Fruit fly (Drosophila melanogaster) whole organism, embryonic: ENCODE data around the gene CG5810.

Experiments
- Antp ChIP-seq: fragments of 200-800 bp; sonication (Bioruptor generic); optimal IDR thresholded peaks from 3 replicates; lab custom pipeline; 2016; ENCODE audit warnings: missing biosample characterization, missing genetic modification characterization
- Blimp-1 ChIP-seq: fragments of 200-800 bp; sonication (Bioruptor generic); optimal IDR thresholded peaks from 3 replicates; lab custom pipeline; 2018; ENCODE audit warnings: missing biosample characterization, missing genetic modification characterization, mild to moderate bottlenecking, moderate library complexity, missing genetic modification reagents
- CG11093 ChIP-seq: fragments of 200-800 bp; sonication (Bioruptor generic); IDR thresholded peaks from 3 replicates; pipeline ENCODE4 v1.3.6; 2022; ENCODE audit warnings: missing biosample characterization, missing genetic modification characterization
- CG11504 ChIP-seq: fragments of 200-800 bp; sonication (Bioruptor generic); optimal IDR thresholded peaks from 3 replicates; lab custom pipeline; 2019; ENCODE audit warnings: missing biosample characterization, mild to moderate bottlenecking, missing genetic modification characterization, moderate library complexity
- CG1603 ChIP-seq: fragments of 200-800 bp; sonication (Bioruptor generic); optimal IDR thresholded peaks from 2 replicates; lab custom pipeline; 2019; ENCODE audit warnings: missing biosample characterization, mild to moderate bottlenecking, missing genetic modification characterization, moderate library complexity
- CG17361 ChIP-seq: fragments of 200-800 bp; sonication (Bioruptor generic); IDR thresholded peaks from 3 replicates; pipeline ENCODE4 v1.3.6; 2022; ENCODE audit warnings: missing biosample characterization, missing genetic modification characterization
- CG1792 ChIP-seq: fragments of 200-800 bp; sonication (Bioruptor generic); optimal IDR thresholded peaks from 2 replicates; lab custom pipeline; 2016; ENCODE audit warnings: missing biosample characterization, missing genetic modification characterization
- CG2199 ChIP-seq: fragments of 200-800 bp; sonication (Bioruptor generic); IDR thresholded peaks from 3 replicates; pipeline ENCODE4 v1.3.6; 2022; ENCODE audit warnings: missing biosample characterization, missing genetic modification characterization
- CG30020 ChIP-seq: fragments of 200-800 bp; optimal IDR thresholded peaks from 2 replicates; lab custom pipeline; 2019; ENCODE audit warnings: missing biosample characterization, mild to moderate bottlenecking, missing genetic modification characterization, moderate library complexity
- CG32532 ChIP-seq: fragments of 200-800 bp; sonication (Bioruptor generic); IDR thresholded peaks from 2 replicates; pipeline ENCODE4 v1.3.6; 2022; ENCODE audit warnings: missing biosample characterization, missing genetic modification characterization
- CG3407 ChIP-seq: fragments of 200-800 bp; sonication (Bioruptor generic); optimal IDR thresholded peaks from 2 replicates; lab custom pipeline; 2018; ENCODE audit warnings: missing biosample characterization, mild to moderate bottlenecking, missing genetic modification characterization
- CG5180 ChIP-seq: fragments of 200-800 bp; sonication (Bioruptor generic); optimal IDR thresholded peaks from 3 replicates; lab custom pipeline; 2017; ENCODE audit warnings: missing biosample characterization, missing genetic modification characterization, mild to moderate bottlenecking, moderate library complexity, missing genetic modification reagents
- CG6689 ChIP-seq: fragments of 200-800 bp; sonication (Bioruptor generic); IDR thresholded peaks from 2 replicates; pipeline ENCODE4 v1.3.6; 2022; ENCODE audit warnings: missing biosample characterization, missing genetic modification characterization
- CG8290 ChIP-seq, 3 experiments: fragments of 200-800 bp; sonication (Bioruptor generic); optimal IDR thresholded peaks; 2 replicates each; lab custom pipeline; 2016 to 2019; ENCODE audit warnings: missing biosample characterization in 3 of 3, missing genetic modification characterization in 3 of 3, mild to moderate bottlenecking in 2 of 3, moderate library complexity in 1 of 3
- CG9876 ChIP-seq: fragments of 200-800 bp; sonication (Bioruptor generic); optimal IDR thresholded peaks from 2 replicates; lab custom pipeline; 2016; ENCODE audit warnings: missing biosample characterization, missing genetic modification characterization
- Fer1 ChIP-seq: fragments of 200-800 bp; sonication (Bioruptor generic); optimal IDR thresholded peaks from 2 replicates; lab custom pipeline; 2017; ENCODE audit warnings: missing biosample characterization, mild to moderate bottlenecking, missing genetic modification characterization
- Fer2 ChIP-seq: fragments of 200-800 bp; sonication (Bioruptor generic); optimal IDR thresholded peaks from 2 replicates; lab custom pipeline; 2018; ENCODE audit warnings: missing biosample characterization, mild to moderate bottlenecking, missing genetic modification characterization, moderate library complexity
- Hr3 ChIP-seq: fragments of 200-800 bp; sonication (Bioruptor generic); optimal IDR thresholded peaks from 3 replicates; lab custom pipeline; 2016; ENCODE audit warnings: missing biosample characterization, missing genetic modification characterization
- Hr51 ChIP-seq, 2 experiments: fragments of 200-800 bp; sonication (Bioruptor generic); optimal IDR thresholded peaks; 2 replicates in 1 of 2; 3 replicates in 1 of 2; lab custom pipeline; 2016 to 2018; ENCODE audit warnings: missing biosample characterization in 2 of 2, missing genetic modification characterization in 2 of 2, mild to moderate bottlenecking in 1 of 2, moderate library complexity in 1 of 2
- Lhr ChIP-seq: fragments of 200-800 bp; sonication (Bioruptor generic); optimal IDR thresholded peaks from 3 replicates; lab custom pipeline; 2017; ENCODE audit warnings: mild to moderate bottlenecking, missing biosample characterization, missing genetic modification reagents, missing genetic modification characterization
- Lpt ChIP-seq: fragments of >200 bp; optimal IDR thresholded peaks from 2 replicates; lab custom pipeline; 2018; ENCODE audit warnings: missing biosample characterization, missing genetic modification characterization
- MESR4 ChIP-seq: fragments of 200-800 bp; sonication (Bioruptor generic); optimal IDR thresholded peaks from 2 replicates; lab custom pipeline; 2018; ENCODE audit warnings: missing biosample characterization, mild to moderate bottlenecking, missing genetic modification characterization, moderate library complexity
- Neu2 ChIP-seq: fragments of 200-800 bp; sonication (Bioruptor generic); optimal IDR thresholded peaks from 3 replicates; lab custom pipeline; 2016; ENCODE audit warnings: missing biosample characterization, missing genetic modification characterization, borderline replicate concordance
- Pdp1 ChIP-seq, 2 experiments: fragments of 200-800 bp; sonication (Bioruptor generic); optimal IDR thresholded peaks; 3 replicates each; lab custom pipeline; 2016; ENCODE audit warnings: missing biosample characterization in 2 of 2, missing genetic modification characterization in 2 of 2, mild to moderate bottlenecking in 1 of 2, moderate library complexity in 1 of 2
- Ptx1 ChIP-seq: fragments of 200-800 bp; sonication (Bioruptor generic); IDR thresholded peaks from 2 replicates; pipeline ENCODE4 v1.3.6; 2022; ENCODE audit warnings: missing biosample characterization, missing genetic modification characterization
- Scr ChIP-seq: fragments of 200-800 bp; sonication (Bioruptor generic); IDR thresholded peaks from 2 replicates; pipeline ENCODE4 v1.3.6; 2022; ENCODE audit warnings: missing biosample characterization, missing genetic modification characterization; ENCODE audit not compliant: partially characterized antibody
- Sox102F ChIP-seq: fragments of 200-800 bp; sonication (Bioruptor generic); optimal IDR thresholded peaks from 2 replicates; lab custom pipeline; 2018; ENCODE audit warnings: missing biosample characterization, mild to moderate bottlenecking, missing genetic modification characterization, moderate library complexity
- Ssrp ChIP-seq: fragments of 200-800 bp; sonication (Bioruptor generic); optimal IDR thresholded peaks from 2 replicates; lab custom pipeline; 2018; ENCODE audit warnings: missing biosample characterization, mild to moderate bottlenecking, missing genetic modification characterization, moderate library complexity
- Trl ChIP-seq, 3 experiments: fragments of >200 bp in 2 of 3; fragments of 200-800 bp in 1 of 3; sonication (Bioruptor generic) in 1 of 3; optimal IDR thresholded peaks; 2 replicates in 1 of 3; 3 replicates in 2 of 3; lab custom pipeline; 2016 to 2017; ENCODE audit warnings: missing biosample characterization in 1 of 3, missing genetic modification characterization in 1 of 3
- Usf ChIP-seq: fragments of 200-800 bp; sonication (Bioruptor generic); optimal IDR thresholded peaks from 2 replicates; lab custom pipeline; 2017; ENCODE audit warnings: missing genotype, missing biosample characterization, missing genetic modification characterization
- ato ChIP-seq: fragments of 200-800 bp; sonication (Bioruptor generic); IDR thresholded peaks from 2 replicates; pipeline ENCODE4 v1.3.6; 2022; ENCODE audit warnings: missing biosample characterization, missing genetic modification characterization; ENCODE audit not compliant: partially characterized antibody
- chm ChIP-seq: fragments of 200-800 bp; sonication (Bioruptor generic); IDR thresholded peaks from 2 replicates; pipeline ENCODE4 v1.3.6; 2022; ENCODE audit warnings: missing biosample characterization, missing genetic modification characterization
- crol ChIP-seq: fragments of 200-800 bp; sonication (Bioruptor generic); IDR thresholded peaks from 2 replicates; pipeline ENCODE4 v1.3.6; 2022; ENCODE audit warnings: missing biosample characterization, missing genetic modification characterization
- eve ChIP-seq, 2 experiments: fragments of >200 bp; optimal IDR thresholded peaks; 2 replicates each; lab custom pipeline; 2017; ENCODE audit warnings: missing biosample characterization in 2 of 2, missing genetic modification characterization in 2 of 2
- gro ChIP-seq: fragments of 200-800 bp; sonication (Bioruptor generic); optimal IDR thresholded peaks from 2 replicates; lab custom pipeline; 2016; ENCODE audit warnings: missing biosample characterization, missing genetic modification characterization
- inv ChIP-seq: fragments of 200-800 bp; sonication (Bioruptor generic); IDR thresholded peaks from 2 replicates; pipeline ENCODE4 v1.3.6; 2022; ENCODE audit warnings: missing biosample characterization, missing genetic modification characterization; ENCODE audit not compliant: partially characterized antibody
- kni ChIP-seq: fragments of 200-800 bp; sonication (Bioruptor generic); optimal IDR thresholded peaks from 3 replicates; lab custom pipeline; 2017; ENCODE audit warnings: mild to moderate bottlenecking, missing biosample characterization, missing genetic modification reagents, missing genetic modification characterization
- knrl ChIP-seq: fragments of 200-800 bp; sonication (Bioruptor generic); IDR thresholded peaks from 3 replicates; pipeline ENCODE4 v1.3.6; 2022; ENCODE audit warnings: missing biosample characterization, missing genetic modification characterization; ENCODE audit not compliant: partially characterized antibody
- mld ChIP-seq: fragments of 200-800 bp; sonication (Bioruptor generic); IDR thresholded peaks from 3 replicates; pipeline ENCODE4 v1.3.6; 2022; ENCODE audit warnings: missing biosample characterization, missing genetic modification characterization; ENCODE audit not compliant: partially characterized antibody
- onecut ChIP-seq: fragments of 200-800 bp; sonication (Bioruptor generic); IDR thresholded peaks from 2 replicates; pipeline ENCODE4 v1.3.6; 2022; ENCODE audit warnings: missing biosample characterization, missing genetic modification characterization
- pan ChIP-seq, 4 experiments: fragments of >200 bp in 3 of 4; fragments of 200-800 bp in 1 of 4; sonication (Bioruptor generic) in 1 of 4; optimal IDR thresholded peaks in 3 of 4; IDR thresholded peaks in 1 of 4; 2 replicates each; pipeline versions ENCODE4 v1.3.6 to Lab custom; 2017 to 2022; ENCODE audit warnings: missing biosample characterization in 2 of 4, missing genetic modification characterization in 2 of 4, mixed read lengths in 1 of 4
- psq ChIP-seq: fragments of 200-800 bp; sonication (Bioruptor generic); optimal IDR thresholded peaks from 2 replicates; lab custom pipeline; 2017; ENCODE audit warnings: missing biosample characterization, missing genetic modification characterization
- scrt ChIP-seq: fragments of 200-800 bp; sonication (Bioruptor generic); optimal IDR thresholded peaks from 2 replicates; lab custom pipeline; 2018; ENCODE audit warnings: missing biosample characterization, mild to moderate bottlenecking, missing genetic modification characterization, moderate library complexity
- shn ChIP-seq: fragments of 200-800 bp; sonication (Bioruptor generic); optimal IDR thresholded peaks from 3 replicates; lab custom pipeline; 2016; ENCODE audit warnings: missing biosample characterization, missing genetic modification characterization
- sr ChIP-seq: fragments of 200-800 bp; sonication (Bioruptor generic); IDR thresholded peaks from 3 replicates; pipeline ENCODE4 v1.3.6; 2022; ENCODE audit warnings: missing biosample characterization, missing genetic modification characterization
- trem ChIP-seq: fragments of 200-800 bp; optimal IDR thresholded peaks from 3 replicates; lab custom pipeline; 2019; ENCODE audit warnings: missing biosample characterization, mild to moderate bottlenecking, missing genetic modification characterization, moderate library complexity
- ttk ChIP-seq: fragments of 200-800 bp; sonication (Bioruptor generic); IDR thresholded peaks from 2 replicates; pipeline ENCODE4 v2.1.2; 2022; ENCODE audit warnings: missing biosample characterization, missing genetic modification characterization

CG5810 gene

dm6 chr3R:21199085-21199899 is 35.7 kb downstream of the CG5810 start (continued):
- TF ChIP-seq Ptx1 (GFP tag; lab: Robert Waterston, UW) (no peak), chm (GFP tag; lab: Robert Waterston, UW) (0 out of 2 replicates have a peak, but pooled peaks have one; percentile 22), scrt (GFP tag; lab: Kevin White, UChicago) (peak; percentile 36), mld (GFP tag; lab: Robert Waterston, UW) (no peak), Fer1 (GFP tag; lab: Kevin White, UChicago) (no peak), CG30020 (tag; lab: Kevin White, UChicago) (no peak), CG2199 (GFP tag; lab: Robert Waterston, UW) (no peak), Lhr (no peak), inv (no peak), CG3407 (no peak), Hr3 (GFP tag; lab: Kevin White, UChicago) (no peak), CG11504 (tag; lab: Kevin White, UChicago) (no peak), eve (GFP tag; optimal IDR thresholded peaks at IDR 0.05; lab: Kevin White, UChicago) (peak in 1 of 2 experiments; percentile 8), CG8290 (GFP tag; optimal IDR thresholded peaks at IDR 0.05; lab: Kevin White, UChicago) (no peak), CG8290 (tag; optimal IDR thresholded peaks at IDR 0.05; lab: Kevin White, UChicago) (peak in 1 of 2 experiments; percentile 4), Neu2 (GFP tag; lab: Kevin White, UChicago) (no peak), Ssrp (tag; lab: Kevin White, UChicago) (no peak), ttk (no peak), CG9876 (GFP tag; lab: Kevin White, UChicago) (no peak), crol (GFP tag; lab: Robert Waterston, UW) (peak; percentile 75), Usf (GFP tag; lab: Kevin White, UChicago) (no peak), Scr (GFP tag; lab: Robert Waterston, UW) (no peak), Blimp-1 (GFP tag; lab: Kevin White, UChicago) (no peak), gro (GFP tag; lab: Kevin White, UChicago) (no peak), Lpt (GFP tag; lab: Kevin White, UChicago) (no peak), sr (GFP tag; lab: Robert Waterston, UW) (peak; percentile 94), Pdp1 (GFP tag; optimal IDR thresholded peaks at IDR 0.05; lab: Kevin White, UChicago) (no peak), knrl (GFP tag; lab: Robert Waterston, UW) (no peak), Fer2 (tag; lab: Kevin White, UChicago) (no peak), Antp (GFP tag; lab: Kevin White, UChicago) (no peak), pan (optimal IDR thresholded peaks at IDR 0.05; lab: Kevin White, UChicago) (no peak), pan (GFP tag; optimal IDR thresholded peaks at IDR 0.05 in 1 of 2, IDR thresholded peaks at IDR 0.05 in 1 of 2) (no peak), trem (no peak), MESR4 (GFP tag; lab: Kevin White, UChicago) (no peak), kni (GFP tag; lab: Kevin White, UChicago) (no peak), onecut (GFP tag; lab: Robert Waterston, UW) (no peak; the same call in 1 of the 2 replicates), shn (GFP tag; lab: Kevin White, UChicago) (no peak), CG32532 (GFP tag; lab: Robert Waterston, UW) (peak; percentile 7; the same call in 1 of the 2 replicates), CG17361 (GFP tag; lab: Robert Waterston, UW) (no peak), ato (GFP tag; lab: Robert Waterston, UW) (no peak), psq (GFP tag; lab: Kevin White, UChicago) (no peak), CG6689 (GFP tag; lab: Robert Waterston, UW) (no peak), Sox102F (GFP tag; lab: Kevin White, UChicago) (peak; percentile 7), CG1603 (tag; lab: Kevin White, UChicago) (no peak), Hr51 (GFP tag; optimal IDR thresholded peaks at IDR 0.05; lab: Kevin White, UChicago) (no peak), CG1792 (GFP tag; lab: Kevin White, UChicago) (no peak), CG5180 (GFP tag; lab: Kevin White, UChicago) (peak; percentile 28), CG11093 (GFP tag; lab: Robert Waterston, UW) (no peak), Trl (optimal IDR thresholded peaks at IDR 0.05; lab: Kevin White, UChicago) (peak; percentile 68 to 85), Trl (GFP tag; optimal IDR thresholded peaks at IDR 0.05; lab: Kevin White, UChicago) (no peak)
